Worm (Caenorhabditis elegans) whole organism, late embryonic: ENCODE measurements around the gene acer-1.

Source experiments
- C38D4.7 ChIP-seq: fragments of 200-800 bp; sonication (Bioruptor generic); optimal IDR thresholded peaks from 2 replicates; lab custom pipeline; 2018; ENCODE audit warnings: mild to moderate bottlenecking, missing genetic modification characterization, moderate library complexity, missing compliant biosample characterization
- F13H6.1 ChIP-seq: sonication (generic microtip); optimal IDR thresholded peaks from 2 replicates; lab custom pipeline; 2016; ENCODE audit warnings: missing genetic modification characterization, missing compliant biosample characterization
- K02D7.2 ChIP-seq: sonication (generic microtip); optimal IDR thresholded peaks from 2 replicates; lab custom pipeline; 2017; ENCODE audit warnings: mild to moderate bottlenecking, missing genetic modification characterization, missing compliant biosample characterization
- K09A11.1 ChIP-seq: sonication (generic microtip); optimal IDR thresholded peaks from 2 replicates; lab custom pipeline; 2017; ENCODE audit warnings: antibody characterized with exemption, mild to moderate bottlenecking, missing genetic modification characterization, missing compliant biosample characterization; ENCODE audit not compliant: insufficient read depth
- ceh-18 ChIP-seq: sonication (generic microtip); optimal IDR thresholded peaks from 2 replicates; lab custom pipeline; 2016; ENCODE audit warnings: missing genetic modification characterization, missing compliant biosample characterization
- ceh-24 ChIP-seq: sonication (generic microtip); optimal IDR thresholded peaks from 2 replicates; lab custom pipeline; 2016; ENCODE audit warnings: mild to moderate bottlenecking, missing genetic modification characterization, missing compliant biosample characterization
- ceh-31 ChIP-seq: sonication (generic microtip); optimal IDR thresholded peaks from 2 replicates; lab custom pipeline; 2016; ENCODE audit warnings: missing genetic modification characterization, missing compliant biosample characterization
- ceh-48 ChIP-seq: sonication (generic microtip); optimal IDR thresholded peaks from 2 replicates; lab custom pipeline; 2016; ENCODE audit warnings: missing genetic modification characterization, inconsistent platforms, missing compliant biosample characterization
- che-1 ChIP-seq: sonication (generic microtip); optimal IDR thresholded peaks from 2 replicates; lab custom pipeline; 2016; ENCODE audit warnings: mild to moderate bottlenecking, missing genetic modification characterization, missing compliant biosample characterization
- dmd-4 ChIP-seq: sonication (generic microtip); optimal IDR thresholded peaks from 2 replicates; lab custom pipeline; 2016; ENCODE audit warnings: borderline replicate concordance, missing genetic modification characterization, missing compliant biosample characterization
- dve-1 ChIP-seq: sonication (generic microtip); optimal IDR thresholded peaks from 2 replicates; lab custom pipeline; 2017; ENCODE audit warnings: antibody characterized with exemption, mild to moderate bottlenecking, missing genetic modification characterization, missing compliant biosample characterization
- elt-4 ChIP-seq: sonication (generic microtip); optimal IDR thresholded peaks from 2 replicates; lab custom pipeline; 2016; ENCODE audit warnings: missing genetic modification characterization, missing compliant biosample characterization
- eyg-1 ChIP-seq: sonication (generic microtip); optimal IDR thresholded peaks from 2 replicates; lab custom pipeline; 2016; ENCODE audit warnings: missing genotype, missing genetic modification characterization, missing compliant biosample characterization
- fax-1 ChIP-seq: sonication (generic microtip); optimal IDR thresholded peaks from 2 replicates; lab custom pipeline; 2016; ENCODE audit warnings: missing genotype, missing genetic modification characterization, missing compliant biosample characterization
- fkh-10 ChIP-seq: fragments of 150-350 bp; optimal IDR thresholded peaks from 2 replicates; lab custom pipeline; 2014; ENCODE audit warnings: missing biosample characterization, missing genetic modification reagents, missing genetic modification characterization
- fkh-6 ChIP-seq: sonication (generic microtip); optimal IDR thresholded peaks from 2 replicates; lab custom pipeline; 2016; ENCODE audit warnings: missing genetic modification characterization, missing compliant biosample characterization
- gmeb-2 ChIP-seq: sonication (generic microtip); optimal IDR thresholded peaks from 2 replicates; lab custom pipeline; 2016; ENCODE audit warnings: missing genetic modification characterization, inconsistent platforms, missing compliant biosample characterization
- hlh-13 ChIP-seq: fragments of 200-800 bp; sonication (Bioruptor generic); optimal IDR thresholded peaks from 2 replicates; lab custom pipeline; 2018; ENCODE audit warnings: mild to moderate bottlenecking, missing genetic modification characterization, missing compliant biosample characterization
- hlh-30 ChIP-seq: sonication (generic microtip); optimal IDR thresholded peaks from 2 replicates; lab custom pipeline; 2017; ENCODE audit warnings: antibody characterized with exemption, missing genetic modification characterization, missing compliant biosample characterization; ENCODE audit not compliant: insufficient read depth
- hlh-6 ChIP-seq: sonication (generic microtip); optimal IDR thresholded peaks from 2 replicates; lab custom pipeline; 2016; ENCODE audit warnings: missing genotype, missing genetic modification characterization, missing compliant biosample characterization
- hlh-8 ChIP-seq: sonication (generic microtip); optimal IDR thresholded peaks from 2 replicates; lab custom pipeline; 2016; ENCODE audit warnings: missing genotype, missing genetic modification characterization, missing compliant biosample characterization
- lim-6 ChIP-seq: sonication (generic microtip); optimal IDR thresholded peaks from 2 replicates; lab custom pipeline; 2016; ENCODE audit warnings: missing genetic modification characterization, missing compliant biosample characterization
- madf-2 ChIP-seq: sonication (generic microtip); optimal IDR thresholded peaks from 2 replicates; lab custom pipeline; 2017; ENCODE audit warnings: missing genetic modification characterization, missing compliant biosample characterization
- nfya-1 ChIP-seq: sonication (generic microtip); optimal IDR thresholded peaks from 2 replicates; lab custom pipeline; 2017; ENCODE audit warnings: missing genetic modification characterization, mild to moderate bottlenecking, missing compliant biosample characterization, antibody characterized with exemption, moderate library complexity
- nhr-11 ChIP-seq: fragments of 150-350 bp; optimal IDR thresholded peaks from 2 replicates; lab custom pipeline; 2014; ENCODE audit warnings: missing biosample characterization, missing genetic modification characterization
- npax-4 ChIP-seq: sonication (generic microtip); optimal IDR thresholded peaks from 2 replicates; lab custom pipeline; 2016; ENCODE audit warnings: missing genetic modification characterization, missing compliant biosample characterization
- pag-3 ChIP-seq: sonication (generic microtip); optimal IDR thresholded peaks from 2 replicates; lab custom pipeline; 2016; ENCODE audit warnings: missing compliant biosample characterization, missing genetic modification characterization, borderline replicate concordance
- pha-2 ChIP-seq: sonication (generic microtip); optimal IDR thresholded peaks from 2 replicates; lab custom pipeline; 2017; ENCODE audit warnings: mild to moderate bottlenecking, missing genetic modification characterization, missing compliant biosample characterization
- pqm-1 ChIP-seq: sonication (generic microtip); optimal IDR thresholded peaks from 2 replicates; lab custom pipeline; 2016; ENCODE audit warnings: missing genetic modification characterization, missing compliant biosample characterization
- pros-1 ChIP-seq: fragments of 150-350 bp; optimal IDR thresholded peaks from 2 replicates; lab custom pipeline; 2014; ENCODE audit warnings: missing biosample characterization, missing genetic modification reagents, missing genetic modification characterization
- ref-2 ChIP-seq: sonication (generic microtip); optimal IDR thresholded peaks from 2 replicates; lab custom pipeline; 2016; ENCODE audit warnings: missing genetic modification characterization, missing compliant biosample characterization
- rnt-1 ChIP-seq: sonication (generic microtip); optimal IDR thresholded peaks from 2 replicates; lab custom pipeline; 2016; ENCODE audit warnings: missing genetic modification characterization, missing compliant biosample characterization
- sdc-2 ChIP-seq: sonication (generic microtip); optimal IDR thresholded peaks from 2 replicates; lab custom pipeline; 2016; ENCODE audit warnings: missing genotype, missing genetic modification characterization, missing compliant biosample characterization
- sox-2 ChIP-seq: fragments of 200-800 bp; sonication (Bioruptor generic); IDR thresholded peaks from 2 replicates; pipeline ENCODE4 v1.3.6; 2022; ENCODE audit warnings: missing genetic modification reagents, missing genetic modification characterization, missing compliant biosample characterization
- sox-4 ChIP-seq: sonication (generic microtip); optimal IDR thresholded peaks from 2 replicates; lab custom pipeline; 2017; ENCODE audit warnings: mild to moderate bottlenecking, missing genetic modification characterization, inconsistent platforms, missing compliant biosample characterization
- tbx-7 ChIP-seq: sonication (generic microtip); optimal IDR thresholded peaks from 2 replicates; lab custom pipeline; 2016; ENCODE audit warnings: missing genotype, missing genetic modification characterization, missing compliant biosample characterization
- ttx-3 ChIP-seq: sonication (generic microtip); optimal IDR thresholded peaks from 2 replicates; lab custom pipeline; 2016; ENCODE audit warnings: missing genetic modification reagents, missing genetic modification characterization, missing compliant biosample characterization
- unc-42 ChIP-seq: sonication (generic microtip); optimal IDR thresholded peaks from 2 replicates; lab custom pipeline; 2016; ENCODE audit warnings: missing genotype, missing genetic modification characterization, missing compliant biosample characterization
- unc-55 ChIP-seq: sonication (generic microtip); optimal IDR thresholded peaks from 2 replicates; lab custom pipeline; 2017; ENCODE audit warnings: missing biosample characterization, missing genetic modification reagents, missing genetic modification characterization
- unc-86 ChIP-seq: sonication (generic microtip); optimal IDR thresholded peaks from 2 replicates; lab custom pipeline; 2016; ENCODE audit warnings: missing genetic modification characterization, missing compliant biosample characterization
- zip-5 ChIP-seq: sonication (generic microtip); optimal IDR thresholded peaks from 2 replicates; lab custom pipeline; 2016; ENCODE audit warnings: missing genetic modification characterization, missing compliant biosample characterization
- ztf-16 ChIP-seq: sonication (generic microtip); optimal IDR thresholded peaks from 2 replicates; lab custom pipeline; 2017; ENCODE audit warnings: missing genetic modification characterization, missing compliant biosample characterization

The acer-1 gene

ce11 chrII:6926488-6926887, 36.3 kb upstream of the acer-1 start (continued):
- TF ChIP-seq K02D7.2 (tag; lab: Kevin White, UChicago) (no peak), pqm-1 (tag; lab: Kevin White, UChicago) (no peak), unc-42 (tag; lab: Kevin White, UChicago) (peak; percentile 16), dve-1 (no peak), hlh-6 (tag; lab: Kevin White, UChicago) (no peak), ttx-3 (tag; lab: Kevin White, UChicago) (no peak), zip-5 (tag; lab: Kevin White, UChicago) (no peak), rnt-1 (tag; lab: Kevin White, UChicago) (no peak), sox-2 (GFP tag; lab: Robert Waterston, UW) (no peak), npax-4 (tag; lab: Kevin White, UChicago) (no peak), fax-1 (tag; lab: Kevin White, UChicago) (no peak), dmd-4 (tag; lab: Kevin White, UChicago) (no peak), hlh-8 (tag; lab: Kevin White, UChicago) (no peak), pros-1 (peak; percentile 1), nfya-1 (tag; lab: Kevin White, UChicago) (no peak), gmeb-2 (tag; lab: Kevin White, UChicago) (no peak), fkh-6 (tag; lab: Kevin White, UChicago) (no peak), nhr-11 (tag; lab: Kevin White, UChicago) (no peak), K09A11.1 (tag; lab: Kevin White, UChicago) (no peak), C38D4.7 (no peak), elt-4 (tag; lab: Kevin White, UChicago) (no peak), unc-86 (tag; lab: Kevin White, UChicago) (no peak), hlh-30 (tag; lab: Kevin White, UChicago) (no peak), che-1 (no peak), unc-55 (GFP tag; lab: Kevin White, UChicago) (peak; percentile 40), pag-3 (tag; lab: Kevin White, UChicago) (no peak), ceh-31 (peak; percentile 53), ztf-16 (tag; lab: Kevin White, UChicago) (no peak), pha-2 (no peak), sox-4 (no peak), ceh-18 (tag; lab: Kevin White, UChicago) (peak; percentile 55), eyg-1 (tag; lab: Kevin White, UChicago) (no peak), lim-6 (tag; lab: Kevin White, UChicago) (no peak)
- TF ChIP-seq, all 69 proteins: peak for 9

- TF ChIP-seq ceh-48 (tag; lab: Kevin White, UChicago) (peak; percentile 4), madf-2 (tag; lab: Kevin White, UChicago) (peak; percentile 98), fkh-6 (tag; lab: Kevin White, UChicago) (no peak), ref-2 (peak; percentile 48)
Measured at ce11 chrII:6926054-6926453, 35.9 kb upstream of the acer-1 start.

ce11 chrII:6923792-6924191, 33.6 kb upstream of the acer-1 start:
- TF ChIP-seq tbx-7 (tag; lab: Kevin White, UChicago), result no peak
- TF ChIP-seq nfya-1 (tag; lab: Kevin White, UChicago), result no peak
- TF ChIP-seq fkh-6 (tag; lab: Kevin White, UChicago), result no peak
- TF ChIP-seq F13H6.1 (tag; lab: Kevin White, UChicago), result no peak
- no peak for TF ChIP-seq sdc-2 (tag; lab: Kevin White, UChicago)
- no peak for TF ChIP-seq hlh-30 (tag; lab: Kevin White, UChicago)
- TF ChIP-seq ceh-24 (tag; lab: Kevin White, UChicago), result no peak
- TF ChIP-seq pag-3 (tag; lab: Kevin White, UChicago), result no peak
- TF ChIP-seq dve-1, result no peak
- TF ChIP-seq hlh-8 (tag; lab: Kevin White, UChicago), result no peak
- TF ChIP-seq hlh-6 (tag; lab: Kevin White, UChicago), result no peak
- TF ChIP-seq ttx-3 (tag; lab: Kevin White, UChicago), result no peak
- no peak for TF ChIP-seq pros-1
- TF ChIP-seq fkh-10 (GFP tag; lab: Kevin White, UChicago), result no peak
- TF ChIP-seq unc-86 (tag; lab: Kevin White, UChicago), result no peak
- no peak for TF ChIP-seq ref-2
- TF ChIP-seq hlh-13, result no peak
